Fruit fly (Drosophila melanogaster): Measurements from ENCODE around the gene wa-cup.

dm6 chr3R:7438869-7439268 lies 18.3 kb downstream of the wa-cup start:
- TF ChIP-seq CG9705 (GFP tag; optimal IDR thresholded peaks at IDR 0.05) (no peak), Sp1 (GFP tag; optimal IDR thresholded peaks at IDR 0.05) (no peak), Rel (GFP tag; optimal IDR thresholded peaks at IDR 0.05) (no peak), Rel (tag; optimal IDR thresholded peaks at IDR 0.05) (no peak), Myc (optimal IDR thresholded peaks at IDR 0.05) (no peak), Mio (GFP tag; optimal IDR thresholded peaks at IDR 0.05) (no peak)
